Fruit fly (Drosophila melanogaster) whole organism, embryonic: ENCODE data around the gene CG34134.
A peak's percentile ranks its signal among the peaks of the same experiment; 100 is the strongest.

ENCODE experiments used
- Antp ChIP-seq: fragments of 200-800 bp; sonication (Bioruptor generic); optimal IDR thresholded peaks from 3 replicates; lab custom pipeline; 2016; ENCODE audit warnings: missing biosample characterization, missing genetic modification characterization
- CG10274 ChIP-seq: fragments of 200-800 bp; sonication (Bioruptor generic); optimal IDR thresholded peaks from 3 replicates; lab custom pipeline; 2017; ENCODE audit warnings: missing biosample characterization, mild to moderate bottlenecking, missing genetic modification characterization
- CG15073 ChIP-seq: fragments of 200-800 bp; sonication (Bioruptor generic); optimal IDR thresholded peaks from 2 replicates; lab custom pipeline; 2016; ENCODE audit warnings: missing biosample characterization, missing genetic modification characterization
- CG1529 ChIP-seq: fragments of 200-800 bp; sonication (Bioruptor generic); optimal IDR thresholded peaks from 3 replicates; lab custom pipeline; 2018; ENCODE audit warnings: missing biosample characterization, missing genetic modification characterization
- CG16779 ChIP-seq: fragments of 200-800 bp; sonication (Bioruptor generic); IDR thresholded peaks from 2 replicates; pipeline ENCODE4 v1.3.6; 2022; ENCODE audit warnings: missing biosample characterization, missing genetic modification characterization
- CG18476 ChIP-seq: fragments of 200-800 bp; sonication (Bioruptor generic); optimal IDR thresholded peaks from 2 replicates; lab custom pipeline; 2016; ENCODE audit warnings: missing biosample characterization, mild to moderate bottlenecking, missing genetic modification characterization
- CG18619 ChIP-seq: fragments of 200-800 bp; sonication (Bioruptor generic); optimal IDR thresholded peaks from 3 replicates; lab custom pipeline; 2017; ENCODE audit warnings: missing biosample characterization, mild to moderate bottlenecking, missing genetic modification characterization
- CG2202 ChIP-seq: fragments of 200-800 bp; sonication (Bioruptor generic); optimal IDR thresholded peaks from 2 replicates; lab custom pipeline; 2018; ENCODE audit warnings: missing biosample characterization, mild to moderate bottlenecking, missing genetic modification characterization
- CG2875 ChIP-seq: fragments of 200-800 bp; sonication (Bioruptor generic); optimal IDR thresholded peaks from 2 replicates; lab custom pipeline; 2017; ENCODE audit warnings: missing biosample characterization, mild to moderate bottlenecking, missing genetic modification characterization, missing genetic modification reagents
- CG6765 ChIP-seq: fragments of 200-800 bp; sonication (Bioruptor generic); optimal IDR thresholded peaks from 3 replicates; lab custom pipeline; 2017; ENCODE audit warnings: missing biosample characterization, mild to moderate bottlenecking, missing genetic modification characterization
- CG7556 ChIP-seq: fragments of 200-800 bp; sonication (Bioruptor generic); optimal IDR thresholded peaks from 2 replicates; lab custom pipeline; 2017; ENCODE audit warnings: missing biosample characterization, mild to moderate bottlenecking, missing genetic modification characterization
- CG7987 ChIP-seq: fragments of 200-800 bp; sonication (Bioruptor generic); optimal IDR thresholded peaks from 2 replicates; lab custom pipeline; 2018; ENCODE audit warnings: missing biosample characterization, mild to moderate bottlenecking, missing genetic modification characterization, moderate library complexity
- CG8290 ChIP-seq, 3 experiments: fragments of 200-800 bp; sonication (Bioruptor generic); optimal IDR thresholded peaks; 2 replicates each; lab custom pipeline; 2016 to 2019; ENCODE audit warnings: missing biosample characterization in 3 of 3, missing genetic modification characterization in 3 of 3, mild to moderate bottlenecking in 2 of 3, moderate library complexity in 1 of 3
- CG8765 ChIP-seq: fragments of 200-800 bp; sonication (Bioruptor generic); IDR thresholded peaks from 2 replicates; pipeline ENCODE4 v1.3.6; 2022; ENCODE audit warnings: missing biosample characterization, missing genetic modification characterization
- CG9437 ChIP-seq: fragments of 200-800 bp; sonication (Bioruptor generic); optimal IDR thresholded peaks from 2 replicates; lab custom pipeline; 2018; ENCODE audit warnings: missing biosample characterization, mild to moderate bottlenecking, missing genetic modification characterization
- D ChIP-seq, 2 experiments: fragments of 200-800 bp in 1 of 2; fragments of >200 bp in 1 of 2; sonication (Bioruptor generic) in 1 of 2; optimal IDR thresholded peaks; 2 replicates in 1 of 2; 3 replicates in 1 of 2; lab custom pipeline; 2017; ENCODE audit warnings: mild to moderate bottlenecking in 1 of 2, missing biosample characterization in 1 of 2, missing genetic modification characterization in 1 of 2, missing genetic modification reagents in 1 of 2
- Deaf1 ChIP-seq: fragments of 200-800 bp; optimal IDR thresholded peaks from 3 replicates; lab custom pipeline; 2019; ENCODE audit warnings: missing biosample characterization, mild to moderate bottlenecking, missing genetic modification characterization, moderate library complexity
- Dll ChIP-seq: fragments of 200-800 bp; sonication (Bioruptor generic); IDR thresholded peaks from 4 replicates; pipeline ENCODE4 v1.3.6; 2022; ENCODE audit warnings: missing biosample characterization, missing genetic modification characterization; ENCODE audit not compliant: partially characterized antibody
- HLHmδ ChIP-seq: fragments of 200-800 bp; sonication (Bioruptor generic); optimal IDR thresholded peaks from 2 replicates; lab custom pipeline; 2018; ENCODE audit warnings: missing biosample characterization, mild to moderate bottlenecking, missing genetic modification characterization, moderate library complexity
- Hey ChIP-seq: fragments of 200-800 bp; sonication (Bioruptor generic); optimal IDR thresholded peaks from 3 replicates; lab custom pipeline; 2018; ENCODE audit warnings: missing biosample characterization, mild to moderate bottlenecking, missing genetic modification characterization
- Lim3 ChIP-seq: fragments of 200-800 bp; sonication (Bioruptor generic); IDR thresholded peaks from 2 replicates; pipeline ENCODE4 v1.3.6; 2022; ENCODE audit warnings: missing biosample characterization, missing genetic modification characterization
- Mes4 ChIP-seq: fragments of 200-800 bp; sonication (Bioruptor generic); optimal IDR thresholded peaks from 2 replicates; lab custom pipeline; 2016; ENCODE audit warnings: missing biosample characterization, missing genetic modification characterization
- Side ChIP-seq: fragments of 200-800 bp; sonication (Bioruptor generic); optimal IDR thresholded peaks from 2 replicates; lab custom pipeline; 2016; ENCODE audit warnings: missing biosample characterization, missing genetic modification characterization
- Sox102F ChIP-seq: fragments of 200-800 bp; sonication (Bioruptor generic); optimal IDR thresholded peaks from 2 replicates; lab custom pipeline; 2018; ENCODE audit warnings: missing biosample characterization, mild to moderate bottlenecking, missing genetic modification characterization, moderate library complexity
- aop ChIP-seq: fragments of 200-800 bp; sonication (Bioruptor generic); IDR thresholded peaks from 2 replicates; pipeline ENCODE4 v1.3.6; 2022; ENCODE audit warnings: missing biosample characterization, missing genetic modification characterization
- ap ChIP-seq: fragments of 200-800 bp; sonication (Bioruptor generic); IDR thresholded peaks from 2 replicates; pipeline ENCODE4 v1.3.6; 2022; ENCODE audit warnings: missing biosample characterization, missing genetic modification characterization
- ase ChIP-seq: fragments of 200-800 bp; sonication (Bioruptor generic); IDR thresholded peaks from 3 replicates; pipeline ENCODE4 v1.3.6; 2022; ENCODE audit warnings: missing biosample characterization, missing genetic modification characterization
- az2 ChIP-seq: fragments of 200-800 bp; sonication (Bioruptor generic); optimal IDR thresholded peaks from 3 replicates; lab custom pipeline; 2016; ENCODE audit warnings: missing biosample characterization, missing genetic modification characterization
- chm ChIP-seq: fragments of 200-800 bp; sonication (Bioruptor generic); IDR thresholded peaks from 2 replicates; pipeline ENCODE4 v1.3.6; 2022; ENCODE audit warnings: missing biosample characterization, missing genetic modification characterization
- croc ChIP-seq: fragments of 200-800 bp; sonication (Bioruptor generic); conservative IDR thresholded peaks from 3 replicates; pipeline ENCODE4 v1.3.6; 2022; ENCODE audit warnings: missing biosample characterization, missing genetic modification characterization
- exex ChIP-seq: fragments of 200-800 bp; sonication (Bioruptor generic); optimal IDR thresholded peaks from 4 replicates; lab custom pipeline; 2018; ENCODE audit warnings: missing biosample characterization, mild to moderate bottlenecking, missing genetic modification characterization, moderate library complexity
- gcm ChIP-seq: fragments of 200-800 bp; sonication (Bioruptor generic); optimal IDR thresholded peaks from 2 replicates; lab custom pipeline; 2019; ENCODE audit warnings: missing biosample characterization, mild to moderate bottlenecking, missing genetic modification characterization, moderate library complexity
- gcm2 ChIP-seq: fragments of 200-800 bp; sonication (Bioruptor generic); optimal IDR thresholded peaks from 2 replicates; lab custom pipeline; 2016; ENCODE audit warnings: missing biosample characterization, missing genetic modification characterization
- her ChIP-seq: fragments of 200-800 bp; sonication (Bioruptor generic); optimal IDR thresholded peaks from 2 replicates; lab custom pipeline; 2016; ENCODE audit warnings: missing biosample characterization, missing genetic modification characterization
- insv ChIP-seq, 2 experiments: fragments of 200-800 bp; sonication (Bioruptor generic); optimal IDR thresholded peaks; 3 replicates each; lab custom pipeline; 2016 to 2018; ENCODE audit warnings: missing biosample characterization in 2 of 2, missing genetic modification characterization in 2 of 2
- jumu ChIP-seq: fragments of 200-800 bp; sonication (Bioruptor generic); optimal IDR thresholded peaks from 3 replicates; lab custom pipeline; 2016; ENCODE audit warnings: missing biosample characterization, missing genetic modification characterization
- luna ChIP-seq: fragments of 200-800 bp; sonication (Bioruptor generic); optimal IDR thresholded peaks from 2 replicates; lab custom pipeline; 2016; ENCODE audit warnings: missing biosample characterization, missing genetic modification characterization
- nau ChIP-seq: fragments of 200-800 bp; sonication (Bioruptor generic); optimal IDR thresholded peaks from 3 replicates; lab custom pipeline; 2017; ENCODE audit warnings: missing biosample characterization, mild to moderate bottlenecking, missing genetic modification characterization, missing genetic modification reagents
- nerfin-2 ChIP-seq: fragments of 200-800 bp; sonication (Bioruptor generic); IDR thresholded peaks from 2 replicates; pipeline ENCODE4 v1.3.6; 2022; ENCODE audit warnings: missing biosample characterization, missing genetic modification characterization; ENCODE audit not compliant: partially characterized antibody
- nmo ChIP-seq: fragments of 200-800 bp; sonication (Bioruptor generic); optimal IDR thresholded peaks from 2 replicates; lab custom pipeline; 2018; ENCODE audit warnings: missing biosample characterization, mild to moderate bottlenecking, missing genetic modification characterization, moderate library complexity
- oc ChIP-seq: fragments of 200-800 bp; sonication (Bioruptor generic); optimal IDR thresholded peaks from 2 replicates; lab custom pipeline; 2018; ENCODE audit warnings: missing biosample characterization, mild to moderate bottlenecking, missing genetic modification characterization, moderate library complexity
- pros ChIP-seq: fragments of 200-800 bp; sonication (Bioruptor generic); optimal IDR thresholded peaks from 3 replicates; lab custom pipeline; 2019; ENCODE audit warnings: missing biosample characterization, mild to moderate bottlenecking, missing genetic modification characterization, moderate library complexity
- shn ChIP-seq: fragments of 200-800 bp; sonication (Bioruptor generic); optimal IDR thresholded peaks from 3 replicates; lab custom pipeline; 2016; ENCODE audit warnings: missing biosample characterization, missing genetic modification characterization
- sna ChIP-seq: fragments of 200-800 bp; sonication (Bioruptor generic); IDR thresholded peaks from 2 replicates; pipeline ENCODE4 v1.3.6; 2022; ENCODE audit warnings: missing biosample characterization, missing genetic modification characterization; ENCODE audit not compliant: partially characterized antibody
- trem ChIP-seq: fragments of 200-800 bp; optimal IDR thresholded peaks from 3 replicates; lab custom pipeline; 2019; ENCODE audit warnings: missing biosample characterization, mild to moderate bottlenecking, missing genetic modification characterization, moderate library complexity
- vfl ChIP-seq: fragments of 200-800 bp; sonication (Bioruptor generic); optimal IDR thresholded peaks from 2 replicates; lab custom pipeline; 2016; ENCODE audit warnings: missing biosample characterization, missing genetic modification characterization
- vnd ChIP-seq: fragments of 200-800 bp; sonication (Bioruptor generic); IDR thresholded peaks from 3 replicates; pipeline ENCODE4 v1.3.6; 2022; ENCODE audit warnings: missing biosample characterization, missing genetic modification characterization; ENCODE audit not compliant: partially characterized antibody
- wdn ChIP-seq: fragments of 200-800 bp; sonication (Bioruptor generic); IDR thresholded peaks from 2 replicates; pipeline ENCODE4 v1.3.6; 2022; ENCODE audit warnings: missing biosample characterization, missing genetic modification characterization
- zf30C ChIP-seq: fragments of 200-800 bp; sonication (Bioruptor generic); optimal IDR thresholded peaks from 3 replicates; lab custom pipeline; 2018; ENCODE audit warnings: missing biosample characterization, mild to moderate bottlenecking, missing genetic modification characterization
- zfh2 ChIP-seq: fragments of 200-800 bp; sonication (Bioruptor generic); optimal IDR thresholded peaks from 2 replicates; lab custom pipeline; 2016; ENCODE audit warnings: missing biosample characterization, missing genetic modification characterization

Gene CG34134

DNA sequence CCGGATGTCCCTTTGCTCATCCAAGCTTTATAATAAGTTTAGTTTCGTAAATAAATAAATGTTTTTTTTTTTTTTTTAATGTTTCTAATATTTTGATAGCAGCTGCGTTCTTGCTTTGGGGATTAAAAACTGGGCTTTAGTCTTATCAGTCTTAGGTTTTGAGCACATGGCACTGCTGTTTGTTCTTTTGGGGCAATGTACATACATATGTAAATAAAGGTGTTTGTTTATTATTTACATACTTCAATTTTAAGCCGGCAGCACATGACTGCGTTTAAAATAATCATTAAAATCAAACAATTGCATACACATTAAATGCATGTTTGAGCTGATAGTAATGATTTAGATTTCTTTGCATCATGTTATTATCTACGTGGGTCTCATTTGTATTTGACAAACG is 26.4 kb downstream of the CG34134 start (continued):
- TF ChIP-seq CG2875, result peak; percentile 96
- peak; percentile 5 for TF ChIP-seq shn (GFP tag; lab: Kevin White, UChicago)
- peak; percentile 52 for TF ChIP-seq az2
- peak; percentile 78 for TF ChIP-seq CG18476 (GFP tag; lab: Kevin White, UChicago)
- TF ChIP-seq zfh2 (GFP tag; lab: Kevin White, UChicago), result no peak
- no peak for TF ChIP-seq exex (tag; lab: Kevin White, UChicago)
- TF ChIP-seq chm (GFP tag; lab: Robert Waterston, UW), result peak; percentile 92; the same call in 1 of the 2 replicates
- TF ChIP-seq ap (GFP tag; lab: Robert Waterston, UW), result peak; percentile 56
- no peak for TF ChIP-seq pros (GFP tag; lab: Kevin White, UChicago)
- TF ChIP-seq HLHmδ, result peak; percentile 55
- TF ChIP-seq nerfin-2, result no peak
- TF ChIP-seq CG8290 (GFP tag; optimal IDR thresholded peaks at IDR 0.05; lab: Kevin White, UChicago), result peak; percentile 70
- TF ChIP-seq CG8290 (tag; optimal IDR thresholded peaks at IDR 0.05; lab: Kevin White, UChicago), result peak; percentile 76 to 87
- peak; percentile 35 for TF ChIP-seq nmo (GFP tag; lab: Kevin White, UChicago)
- TF ChIP-seq oc (tag; lab: Kevin White, UChicago), result peak; percentile 87
- no peak for TF ChIP-seq sna (GFP tag; lab: Robert Waterston, UW)
- TF ChIP-seq Hey (tag; lab: Kevin White, UChicago), result peak; percentile 34
- peak; percentile 90 for TF ChIP-seq CG1529 (GFP tag; lab: Kevin White, UChicago)
- no peak for TF ChIP-seq CG16779 (GFP tag; lab: Robert Waterston, UW)
- TF ChIP-seq Side (GFP tag; lab: Kevin White, UChicago), result peak; percentile 62
- peak; percentile 3 for TF ChIP-seq vfl (GFP tag; lab: Kevin White, UChicago)
- peak; percentile 15 for TF ChIP-seq Antp (GFP tag; lab: Kevin White, UChicago)
- TF ChIP-seq CG9437, result peak; percentile 11
- TF ChIP-seq aop, result no peak
- TF ChIP-seq vnd, result no peak
- peak; percentile 82 for TF ChIP-seq CG7556 (GFP tag; lab: Kevin White, UChicago)
- TF ChIP-seq CG15073 (GFP tag; lab: Kevin White, UChicago), result no peak
- no peak for TF ChIP-seq Dll (GFP tag; lab: Robert Waterston, UW)
- TF ChIP-seq insv (GFP tag; optimal IDR thresholded peaks at IDR 0.05; lab: Kevin White, UChicago), result peak in 1 of 2 experiments; percentile 47
- TF ChIP-seq zf30C, result no peak
- TF ChIP-seq gcm2 (GFP tag; lab: Kevin White, UChicago), result no peak
- TF ChIP-seq Deaf1 (tag; lab: Kevin White, UChicago), result no peak
- TF ChIP-seq CG6765 (GFP tag; lab: Kevin White, UChicago), result no peak
- TF ChIP-seq jumu, result peak; percentile 20
- peak; percentile 24; the same call in 2 of the 3 replicates for TF ChIP-seq ase
- TF ChIP-seq CG7987, result peak; percentile 88
- TF ChIP-seq croc (GFP tag; lab: Robert Waterston, UW), result peak; percentile 41; the same call in 2 of the 3 replicates
- TF ChIP-seq Lim3 (GFP tag; lab: Robert Waterston, UW), result no peak
- no peak for TF ChIP-seq D (optimal IDR thresholded peaks at IDR 0.05; lab: Kevin White, UChicago)
- peak; percentile 88 for TF ChIP-seq D (GFP tag; optimal IDR thresholded peaks at IDR 0.05; lab: Kevin White, UChicago)
- peak; percentile 73 for TF ChIP-seq Mes4 (GFP tag; lab: Kevin White, UChicago)
- TF ChIP-seq CG2202, result peak; percentile 92
- peak; percentile 82 for TF ChIP-seq CG18619 (GFP tag; lab: Kevin White, UChicago)
- peak; percentile 84 for TF ChIP-seq Sox102F
- no peak for TF ChIP-seq wdn (GFP tag; lab: Robert Waterston, UW)
- peak; percentile 29 for TF ChIP-seq her (GFP tag; lab: Kevin White, UChicago)
- TF ChIP-seq gcm (GFP tag; lab: Kevin White, UChicago), result peak; percentile 86
- peak; percentile 24 for TF ChIP-seq CG10274 (GFP tag; lab: Kevin White, UChicago)
- TF ChIP-seq luna (GFP tag; lab: Kevin White, UChicago), result peak; percentile 20
- TF ChIP-seq nau (GFP tag; lab: Kevin White, UChicago), result peak; percentile 88
- peak; percentile 62 for TF ChIP-seq trem (tag; lab: Kevin White, UChicago)
- no peak for TF ChIP-seq CG8765 (GFP tag; lab: Robert Waterston, UW)
